Worm (Caenorhabditis elegans) whole organism, mixed stage, embryonic: Measurements from ENCODE around the gene W03A5.2.

Experiments used
- M03D4.4 ChIP-seq: sonication (generic microtip); optimal IDR thresholded peaks from 2 replicates; lab custom pipeline; 2017; ENCODE audit warnings: mild to moderate bottlenecking, missing genetic modification characterization, missing compliant biosample characterization
- bed-3 ChIP-seq: fragments of 200-800 bp; sonication (Bioruptor generic); optimal IDR thresholded peaks from 3 replicates; lab custom pipeline; 2018; ENCODE audit warnings: mild to moderate bottlenecking, missing genetic modification characterization, moderate library complexity, missing compliant biosample characterization
- blmp-1 ChIP-seq: fragments of 150-350 bp; optimal IDR thresholded peaks from 2 replicates; lab custom pipeline; 2014; ENCODE audit warnings: missing biosample characterization, missing genetic modification characterization
- ceh-39 ChIP-seq: fragments of 150-350 bp; optimal IDR thresholded peaks from 2 replicates; lab custom pipeline; 2014; ENCODE audit warnings: missing biosample characterization, missing genetic modification characterization
- ceh-43 ChIP-seq: fragments of 200-800 bp; sonication (Bioruptor generic); optimal IDR thresholded peaks from 2 replicates; lab custom pipeline; 2018; ENCODE audit warnings: mild to moderate bottlenecking, missing genetic modification characterization, moderate library complexity, missing compliant biosample characterization
- ceh-83 ChIP-seq: fragments of 200-800 bp; sonication (Bioruptor generic); optimal IDR thresholded peaks from 2 replicates; lab custom pipeline; 2018; ENCODE audit warnings: mild to moderate bottlenecking, missing genetic modification characterization, missing compliant biosample characterization
- ces-1 ChIP-seq: fragments of 150-350 bp; optimal IDR thresholded peaks from 2 replicates; lab custom pipeline; 2014; ENCODE audit warnings: missing biosample characterization, missing genetic modification reagents, missing genetic modification characterization
- cnd-1 ChIP-seq: fragments of 200-800 bp; sonication (Bioruptor generic); optimal IDR thresholded peaks from 2 replicates; lab custom pipeline; 2018; ENCODE audit warnings: mild to moderate bottlenecking, missing genetic modification characterization, missing compliant biosample characterization
- elt-1 ChIP-seq: sonication (generic microtip); optimal IDR thresholded peaks from 2 replicates; lab custom pipeline; 2017; ENCODE audit warnings: missing genetic modification characterization, mild to moderate bottlenecking, missing compliant biosample characterization, antibody characterized with exemption, moderate library complexity, borderline replicate concordance; ENCODE audit not compliant: insufficient read depth
- elt-3 ChIP-seq: fragments of 150-350 bp; optimal IDR thresholded peaks from 2 replicates; lab custom pipeline; 2014; ENCODE audit warnings: missing biosample characterization, missing genetic modification characterization
- flh-1 ChIP-seq: fragments of 200-800 bp; sonication (Bioruptor generic); optimal IDR thresholded peaks from 2 replicates; lab custom pipeline; 2018; ENCODE audit warnings: mild to moderate bottlenecking, missing genetic modification characterization, moderate library complexity, missing compliant biosample characterization
- ham-2 ChIP-seq: fragments of 200-800 bp; sonication (Bioruptor generic); optimal IDR thresholded peaks from 2 replicates; lab custom pipeline; 2018; ENCODE audit warnings: mild to moderate bottlenecking, missing genetic modification characterization, missing compliant biosample characterization
- lin-13 ChIP-seq: fragments of 150-350 bp; optimal IDR thresholded peaks from 2 replicates; lab custom pipeline; 2014; ENCODE audit warnings: missing biosample characterization, missing genetic modification characterization
- lin-32 ChIP-seq: fragments of 200-800 bp; sonication (Bioruptor generic); optimal IDR thresholded peaks from 2 replicates; lab custom pipeline; 2018; ENCODE audit warnings: mild to moderate bottlenecking, missing genetic modification characterization, missing compliant biosample characterization
- lsy-2 ChIP-seq: fragments of 150-350 bp; optimal IDR thresholded peaks from 2 replicates; lab custom pipeline; 2014; ENCODE audit warnings: missing biosample characterization, missing genetic modification characterization
- mab-5 ChIP-seq: fragments of 150-350 bp; optimal IDR thresholded peaks from 2 replicates; lab custom pipeline; 2014; ENCODE audit warnings: missing biosample characterization, missing genetic modification characterization
- mep-1 ChIP-seq: fragments of 150-350 bp; optimal IDR thresholded peaks from 2 replicates; lab custom pipeline; 2017; ENCODE audit warnings: missing biosample characterization, missing genetic modification reagents, missing genetic modification characterization, inconsistent platforms
- mls-2 ChIP-seq: sonication (generic microtip); optimal IDR thresholded peaks from 2 replicates; lab custom pipeline; 2016; ENCODE audit warnings: mild to moderate bottlenecking, missing genetic modification characterization, moderate library complexity, missing compliant biosample characterization
- nhr-12 ChIP-seq: fragments of 150-350 bp; optimal IDR thresholded peaks from 2 replicates; lab custom pipeline; 2014; ENCODE audit warnings: missing biosample characterization, missing genetic modification characterization
- nhr-2 ChIP-seq: fragments of 150-350 bp; optimal IDR thresholded peaks from 2 replicates; lab custom pipeline; 2014; ENCODE audit warnings: missing biosample characterization, missing genetic modification characterization
- nhr-237 ChIP-seq: fragments of 150-350 bp; optimal IDR thresholded peaks from 2 replicates; lab custom pipeline; 2014; ENCODE audit warnings: missing biosample characterization, missing genetic modification characterization
- nhr-28 ChIP-seq: fragments of 150-350 bp; optimal IDR thresholded peaks from 2 replicates; lab custom pipeline; 2014; ENCODE audit warnings: missing biosample characterization, missing genetic modification characterization
- nhr-76 ChIP-seq: sonication (generic microtip); optimal IDR thresholded peaks from 2 replicates; lab custom pipeline; 2017; ENCODE audit warnings: missing biosample characterization, missing genetic modification characterization
- pha-4 ChIP-seq: fragments of 150-350 bp; optimal IDR thresholded peaks from 2 replicates; lab custom pipeline; 2018; ENCODE audit warnings: missing biosample characterization, missing genetic modification reagents, missing genetic modification characterization
- sem-2 ChIP-seq: fragments of 200-800 bp; sonication (Bioruptor generic); optimal IDR thresholded peaks from 2 replicates; lab custom pipeline; 2018; ENCODE audit warnings: mild to moderate bottlenecking, missing genetic modification characterization, missing compliant biosample characterization
- snpc-4 ChIP-seq: fragments of 150-350 bp; optimal IDR thresholded peaks from 2 replicates; lab custom pipeline; 2014; ENCODE audit warnings: missing biosample characterization, missing genetic modification characterization
- tbx-8 ChIP-seq: fragments of 200-800 bp; sonication (Bioruptor generic); optimal IDR thresholded peaks from 2 replicates; lab custom pipeline; 2018; ENCODE audit warnings: mild to moderate bottlenecking, missing genetic modification characterization, moderate library complexity, missing compliant biosample characterization
- unc-39 ChIP-seq: fragments of 150-350 bp; optimal IDR thresholded peaks from 2 replicates; lab custom pipeline; 2014; ENCODE audit warnings: missing biosample characterization, missing genetic modification characterization
- unc-62 ChIP-seq: fragments of 150-350 bp; optimal IDR thresholded peaks from 2 replicates; lab custom pipeline; 2014; ENCODE audit warnings: missing biosample characterization, missing genetic modification reagents, missing genetic modification characterization
- ztf-11 ChIP-seq: fragments of 150-350 bp; optimal IDR thresholded peaks from 2 replicates; lab custom pipeline; 2014; ENCODE audit warnings: missing biosample characterization, missing genetic modification characterization

W03A5.2 gene

DNA sequence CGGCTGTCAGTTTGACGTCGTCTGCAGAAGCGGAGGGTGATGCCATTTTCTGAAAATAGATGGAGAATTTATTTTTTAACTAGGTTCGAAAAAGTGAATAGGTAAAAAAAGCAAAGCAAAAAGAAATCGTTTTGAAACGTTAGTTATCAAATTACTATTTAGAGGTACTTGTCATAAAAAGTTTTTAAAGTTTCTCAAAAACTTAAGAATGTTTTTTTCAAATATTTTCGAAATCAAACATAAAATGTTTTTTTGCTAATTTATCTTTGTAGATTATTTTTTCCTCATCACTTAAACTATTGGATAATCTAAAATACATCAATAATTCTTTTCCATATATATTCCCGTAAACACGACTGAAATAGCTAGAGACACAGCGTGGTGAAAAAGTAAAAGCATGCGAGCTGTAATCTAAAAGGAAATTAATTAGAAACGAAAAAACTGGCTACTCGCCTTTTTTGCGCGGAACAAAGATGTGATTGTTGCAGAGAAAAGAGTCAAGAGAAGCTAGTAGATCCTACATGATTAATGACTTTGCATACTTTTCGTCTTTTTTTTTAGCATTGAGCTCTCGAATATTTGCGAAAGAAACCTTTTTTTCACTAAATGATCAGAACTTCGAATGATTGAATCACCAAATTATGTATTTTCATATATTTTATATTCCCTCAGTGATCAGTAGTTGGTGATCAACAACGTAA lies 34.5 kb upstream of the W03A5.2 start, which contains the start of gene szy-2:
Gene szy-2 (minus strand): TSS at position 51 of the 701 bp plus-strand sequence.
- TF ChIP-seq ceh-83 = no peak
- TF ChIP-seq, all 35 proteins: peak for 0

- TF ChIP-seq tbx-8 (GFP tag; lab: Kevin White, UChicago) (no peak), nhr-28 (tag; lab: Kevin White, UChicago) (no peak), nhr-76 (tag; lab: Kevin White, UChicago) (no peak), bed-3 (GFP tag; lab: Kevin White, UChicago) (no peak), unc-62 (GFP tag; lab: Kevin White, UChicago) (no peak), pha-4 (tag; lab: Kevin White, UChicago) (no peak), nhr-2 (tag; lab: Kevin White, UChicago) (no peak), ceh-39 (no peak), unc-39 (no peak), mep-1 (tag; lab: Kevin White, UChicago) (no peak), nhr-12 (tag; lab: Kevin White, UChicago) (no peak), nhr-237 (no peak), lin-32 (no peak), elt-3 (tag; lab: Kevin White, UChicago) (no peak)
Observed at ce11 chrIII:5372884-5373283, 33.0 kb upstream of the W03A5.2 start.

DNA sequence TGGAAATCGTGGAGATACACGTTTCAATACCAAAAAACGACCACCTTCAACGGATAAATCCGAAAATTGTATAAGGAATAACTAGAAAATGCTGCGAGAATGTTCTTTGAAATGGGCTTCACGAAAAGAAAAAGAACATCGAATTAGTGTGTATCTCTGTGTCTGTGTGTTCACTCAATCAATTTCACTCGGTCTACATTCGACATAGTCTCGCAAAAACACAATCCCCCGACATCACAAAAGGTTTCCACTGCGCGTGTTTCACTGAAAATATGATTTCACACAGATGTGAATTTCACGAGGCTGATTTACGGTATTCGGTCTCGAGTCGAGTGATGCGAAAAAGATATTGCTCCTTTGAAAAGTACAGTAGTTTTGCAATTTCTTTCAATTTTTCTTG lies 32.1 kb upstream of the W03A5.2 start:
- TF ChIP-seq nhr-12 (tag; lab: Kevin White, UChicago) (no peak), ces-1 (GFP tag; lab: Kevin White, UChicago) (peak; percentile 6)

- TF ChIP-seq mls-2 = no peak
Observed at ce11 chrIII:5375001-5375532, 30.8 kb upstream of the W03A5.2 start.

DNA sequence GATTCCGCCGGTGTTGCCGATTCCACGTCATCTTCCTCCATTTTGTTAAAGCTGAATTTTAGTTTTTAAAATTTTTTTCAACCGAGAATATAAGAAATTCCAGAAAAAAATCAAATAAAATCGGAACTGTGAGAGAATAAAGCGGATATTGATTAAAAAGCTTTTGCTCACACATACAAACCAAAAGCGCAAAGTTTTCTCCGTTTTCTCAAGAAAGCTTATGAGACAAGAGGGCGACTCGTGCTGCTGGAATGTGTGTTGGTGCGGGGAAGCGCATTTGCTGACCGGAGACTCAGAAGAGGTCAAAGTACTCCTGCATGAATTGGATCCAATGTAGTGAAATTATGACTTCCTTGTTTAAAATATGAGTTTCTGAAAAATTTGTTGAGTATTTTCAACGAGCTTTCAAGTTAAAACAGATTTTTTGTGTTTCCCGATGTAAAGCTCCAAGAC lies 25.9 kb upstream of the W03A5.2 start, which contains the start of gene paqr-2:
Gene paqr-2 (minus strand): TSS at position 51 of the 453 bp plus-strand sequence.
- TF ChIP-seq cnd-1 (no peak), ham-2 (GFP tag; lab: Kevin White, UChicago) (no peak), ceh-43 (no peak), lsy-2 (tag; lab: Kevin White, UChicago) (peak; percentile 31)

DNA sequence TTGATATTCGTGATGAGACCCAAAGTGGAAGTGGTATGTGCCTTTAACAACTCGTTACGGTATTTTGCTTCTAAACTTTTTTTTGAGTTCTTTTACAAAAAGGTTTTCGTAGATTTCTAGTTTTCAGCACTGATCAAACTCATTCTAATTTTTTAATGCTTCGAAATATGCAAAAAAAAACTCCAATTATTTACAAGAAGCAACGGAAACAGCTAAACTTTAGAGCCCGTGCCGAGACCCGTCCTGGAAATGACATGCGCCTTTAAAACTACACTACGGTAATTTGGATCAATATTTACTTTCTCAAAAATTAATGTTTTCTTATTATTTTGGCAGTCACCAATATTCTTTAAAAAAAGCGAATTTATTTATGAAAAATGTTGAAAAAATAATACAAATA lies 25.3 kb upstream of the W03A5.2 start:
- TF ChIP-seq pha-4 (tag; lab: Kevin White, UChicago) (no peak), elt-3 (tag; lab: Kevin White, UChicago) (no peak), mep-1 (tag; lab: Kevin White, UChicago) (no peak), ztf-11 (tag; lab: Kevin White, UChicago) (no peak), blmp-1 (tag; lab: Kevin White, UChicago) (no peak), nhr-12 (tag; lab: Kevin White, UChicago) (no peak), bed-3 (GFP tag; lab: Kevin White, UChicago) (no peak), ceh-43 (no peak), snpc-4 (tag; lab: Kevin White, UChicago) (no peak), ceh-83 (no peak), mls-2 (no peak), ceh-39 (no peak), lin-13 (tag; lab: Kevin White, UChicago) (no peak), mab-5 (no peak)

DNA sequence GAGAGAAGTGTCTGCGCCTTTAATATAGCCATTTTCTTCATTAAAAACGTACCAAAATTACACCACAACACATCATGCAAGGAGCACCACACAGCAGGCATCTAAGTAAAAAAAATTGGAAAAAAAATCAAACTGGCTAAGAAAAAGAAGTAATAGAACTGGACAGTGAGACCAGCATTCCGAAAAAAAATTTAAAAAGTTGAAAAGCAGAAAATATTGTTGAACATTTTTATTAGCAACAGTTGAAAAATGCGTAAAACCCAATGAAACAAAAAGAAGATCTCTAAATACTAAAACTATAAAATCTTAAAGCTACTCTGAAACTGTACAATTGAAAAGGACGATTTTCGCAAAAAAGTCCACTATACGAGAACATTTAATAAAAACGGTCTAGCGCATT lies 23.8 kb upstream of the W03A5.2 start, which contains the start of gene Y32H12A.6:
Gene Y32H12A.6 (minus strand): TSS at position 101 of the 400 bp plus-strand sequence.
- TF ChIP-seq snpc-4 (tag; lab: Kevin White, UChicago) = no peak
- TF ChIP-seq blmp-1 (tag; lab: Kevin White, UChicago) = no peak
- TF ChIP-seq M03D4.4 (tag; lab: Kevin White, UChicago) = no peak
- no peak for TF ChIP-seq nhr-12 (tag; lab: Kevin White, UChicago)
- TF ChIP-seq elt-1 (tag; lab: Kevin White, UChicago) = no peak
- no peak for TF ChIP-seq unc-39
- no peak for TF ChIP-seq elt-3 (tag; lab: Kevin White, UChicago)
- TF ChIP-seq bed-3 (GFP tag; lab: Kevin White, UChicago) = no peak
- no peak for TF ChIP-seq tbx-8 (GFP tag; lab: Kevin White, UChicago)
- no peak for TF ChIP-seq lin-32
- TF ChIP-seq cnd-1 = no peak
- TF ChIP-seq ceh-39 = no peak
- no peak for TF ChIP-seq sem-2 (GFP tag; lab: Kevin White, UChicago)
- no peak for TF ChIP-seq pha-4 (tag; lab: Kevin White, UChicago)
- no peak for TF ChIP-seq mls-2
- TF ChIP-seq flh-1 (GFP tag; lab: Kevin White, UChicago) = no peak
- TF ChIP-seq nhr-237 = no peak
- TF ChIP-seq mab-5 = no peak
- no peak for TF ChIP-seq ces-1 (GFP tag; lab: Kevin White, UChicago)
- no peak for TF ChIP-seq lsy-2 (tag; lab: Kevin White, UChicago)
- TF ChIP-seq, all 35 proteins: peak for 0
